Fruit fly (Drosophila melanogaster) Kc167 (cell line): ENCODE measurements around the gene CG5194.

Experiments used
- Myc ChIP-seq: fragments of >200 bp; optimal IDR thresholded peaks from 2 replicates; lab custom pipeline; 2017; ENCODE audit warnings: missing external identifiers
- Sin3A ChIP-seq: fragments of >200 bp; optimal IDR thresholded peaks from 2 replicates; lab custom pipeline; 2018; ENCODE audit warnings: missing external identifiers
- h ChIP-seq: fragments of >200 bp; optimal IDR thresholded peaks from 3 replicates; lab custom pipeline; 2018; ENCODE audit warnings: missing external identifiers
- insv ChIP-seq: fragments of >200 bp; optimal IDR thresholded peaks from 3 replicates; lab custom pipeline; 2018; ENCODE audit warnings: missing external identifiers
- psq ChIP-seq: fragments of >200 bp; optimal IDR thresholded peaks from 2 replicates; lab custom pipeline; 2017; ENCODE audit warnings: missing external identifiers
- ttk ChIP-seq: sonication (Bioruptor generic); optimal IDR thresholded peaks from 2 replicates; lab custom pipeline; 2017; ENCODE audit warnings: missing external identifiers

CG5194 gene

dm6 chr3L:9044896-9045295, 35.3 kb upstream of the CG5194 start:
- TF ChIP-seq Sin3A (lab: Kevin White, UChicago) (no peak), h (lab: Kevin White, UChicago) (no peak), psq (lab: Kevin White, UChicago) (no peak), insv (lab: Kevin White, UChicago) (no peak), ttk (lab: Kevin White, UChicago) (no peak), Myc (lab: Kevin White, UChicago) (no peak)

dm6 chr3L:9043648-9044047, 34.0 kb upstream of the CG5194 start:
- TF ChIP-seq insv (lab: Kevin White, UChicago) = no peak
- no peak for TF ChIP-seq h (lab: Kevin White, UChicago)
- no peak for TF ChIP-seq psq (lab: Kevin White, UChicago)
- no peak for TF ChIP-seq Myc (lab: Kevin White, UChicago)
- TF ChIP-seq Sin3A (lab: Kevin White, UChicago) = no peak
- TF ChIP-seq ttk (lab: Kevin White, UChicago) = no peak

dm6 chr3L:9042200-9042988, 32.8 kb upstream of the CG5194 start:
- no peak for TF ChIP-seq Sin3A (lab: Kevin White, UChicago)
- TF ChIP-seq ttk (lab: Kevin White, UChicago) = no peak
- TF ChIP-seq h (lab: Kevin White, UChicago) = no peak
- no peak for TF ChIP-seq Myc (lab: Kevin White, UChicago)
- TF ChIP-seq insv (lab: Kevin White, UChicago) = no peak
- no peak for TF ChIP-seq psq (lab: Kevin White, UChicago)

dm6 chr3L:9041042-9041477, 31.4 kb upstream of the CG5194 start, which contains the start of gene Doc1:
Gene Doc1, plus strand, starts transcription at chr3L:9041375.
- TF ChIP-seq Myc (lab: Kevin White, UChicago) (no peak), ttk (lab: Kevin White, UChicago) (no peak), insv (lab: Kevin White, UChicago) (no peak), psq (lab: Kevin White, UChicago) (no peak), h (lab: Kevin White, UChicago) (no peak), Sin3A (lab: Kevin White, UChicago) (no peak)

dm6 chr3L:9039189-9039588, 29.6 kb upstream of the CG5194 start:
- TF ChIP-seq ttk (lab: Kevin White, UChicago) (no peak), h (lab: Kevin White, UChicago) (no peak), insv (lab: Kevin White, UChicago) (no peak), Myc (lab: Kevin White, UChicago) (no peak), Sin3A (lab: Kevin White, UChicago) (no peak), psq (lab: Kevin White, UChicago) (no peak)

dm6 chr3L:9037608-9038007, 28.0 kb upstream of the CG5194 start:
- TF ChIP-seq insv (lab: Kevin White, UChicago) = no peak
- no peak for TF ChIP-seq Sin3A (lab: Kevin White, UChicago)
- no peak for TF ChIP-seq Myc (lab: Kevin White, UChicago)
- no peak for TF ChIP-seq ttk (lab: Kevin White, UChicago)

dm6 chr3L:9033999-9034626, 24.5 kb upstream of the CG5194 start:
- TF ChIP-seq Myc (lab: Kevin White, UChicago) (no peak), Sin3A (lab: Kevin White, UChicago) (no peak), insv (lab: Kevin White, UChicago) (no peak), psq (lab: Kevin White, UChicago) (no peak), ttk (lab: Kevin White, UChicago) (no peak), h (lab: Kevin White, UChicago) (no peak)

- TF ChIP-seq insv (lab: Kevin White, UChicago) = no peak
- no peak for TF ChIP-seq psq (lab: Kevin White, UChicago)
- no peak for TF ChIP-seq ttk (lab: Kevin White, UChicago)
- no peak for TF ChIP-seq h (lab: Kevin White, UChicago)
- no peak for TF ChIP-seq Myc (lab: Kevin White, UChicago)
- TF ChIP-seq Sin3A (lab: Kevin White, UChicago) = no peak
These were observed 23.9 kb upstream of the CG5194 start for dm6 chr3L:9033537-9033936.

dm6 chr3L:9032871-9033270, 23.2 kb upstream of the CG5194 start:
- TF ChIP-seq Myc (lab: Kevin White, UChicago) = no peak
- no peak for TF ChIP-seq ttk (lab: Kevin White, UChicago)
- TF ChIP-seq h (lab: Kevin White, UChicago) = no peak
- no peak for TF ChIP-seq Sin3A (lab: Kevin White, UChicago)
- no peak for TF ChIP-seq psq (lab: Kevin White, UChicago)
- TF ChIP-seq insv (lab: Kevin White, UChicago) = no peak

- TF ChIP-seq psq (lab: Kevin White, UChicago) (no peak), insv (lab: Kevin White, UChicago) (no peak)
These were observed 19.6 kb upstream of the CG5194 start for dm6 chr3L:9029183-9029789.

- TF ChIP-seq Sin3A (lab: Kevin White, UChicago) (no peak), insv (lab: Kevin White, UChicago) (no peak), psq (lab: Kevin White, UChicago) (no peak), ttk (lab: Kevin White, UChicago) (no peak), Myc (lab: Kevin White, UChicago) (no peak), h (lab: Kevin White, UChicago) (no peak)
These were observed 18.4 kb upstream of the CG5194 start for dm6 chr3L:9028057-9028456.
